Worm (Caenorhabditis elegans): Measurements from ENCODE around the gene mop-25.1.

mop-25.1 gene

DNA sequence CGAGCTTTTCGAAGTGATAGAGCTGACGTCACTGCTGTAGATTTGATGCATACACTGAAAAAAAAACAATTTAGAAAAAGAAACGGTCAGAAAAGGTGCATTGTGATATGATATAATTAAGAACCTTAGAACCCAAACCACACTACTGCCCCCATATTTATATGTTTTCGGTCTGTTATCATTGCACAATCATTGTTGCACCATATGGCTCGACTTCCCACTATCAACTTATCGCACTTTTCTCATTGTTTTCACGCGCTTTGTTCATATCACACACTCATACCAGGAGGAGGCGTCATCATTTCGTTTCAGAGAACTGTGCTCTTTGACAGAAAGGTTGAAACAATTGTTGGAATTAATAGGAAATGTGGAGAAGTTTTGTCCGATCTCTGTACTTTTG is 3.1 kb upstream of the mop-25.1 start:
- no peak for TF ChIP-seq ceh-9 (tag; optimal IDR thresholded peaks at IDR 0.05)
- peak; percentile 93 for TF ChIP-seq elt-2 (tag; optimal IDR thresholded peaks at IDR 0.05)

ce11 chrX:4010383-4010782 is 1.6 kb upstream of the mop-25.1 start:
- TF ChIP-seq ref-2 (tag; optimal IDR thresholded peaks at IDR 0.05) (peak; percentile 12), odd-2 (tag; optimal IDR thresholded peaks at IDR 0.05) (no peak), ceh-31 (tag; optimal IDR thresholded peaks at IDR 0.05) (peak; percentile 23)

- TF ChIP-seq ceh-31 (tag; optimal IDR thresholded peaks at IDR 0.05) (peak; percentile 48), ceh-24 (tag; optimal IDR thresholded peaks at IDR 0.05) (no peak), nhr-232 (tag; optimal IDR thresholded peaks at IDR 0.05) (no peak), ztf-16 (tag; optimal IDR thresholded peaks at IDR 0.05) (no peak), che-1 (tag; optimal IDR thresholded peaks at IDR 0.05) (no peak), pha-4 (tag; optimal IDR thresholded peaks at IDR 0.05) (no peak), ceh-2 (tag; optimal IDR thresholded peaks at IDR 0.05) (peak; percentile 24), ceh-19 (GFP tag; optimal IDR thresholded peaks at IDR 0.05) (no peak), fax-1 (tag; optimal IDR thresholded peaks at IDR 0.05) (no peak), F13H6.1 (tag; optimal IDR thresholded peaks at IDR 0.05) (no peak), eyg-1 (tag; optimal IDR thresholded peaks at IDR 0.05) (no peak), madf-2 (tag; optimal IDR thresholded peaks at IDR 0.05) (peak; percentile 31), ama-1 (optimal IDR thresholded peaks at IDR 0.05) (no peak), T23F11.4 (GFP tag; optimal IDR thresholded peaks at IDR 0.05) (no peak), ttx-3 (tag; optimal IDR thresholded peaks at IDR 0.05) (no peak), ceh-18 (tag; optimal IDR thresholded peaks at IDR 0.05) (peak; percentile 69), nfya-1 (tag; optimal IDR thresholded peaks at IDR 0.05) (no peak), pros-1 (tag; optimal IDR thresholded peaks at IDR 0.05) (no peak), pha-2 (tag; optimal IDR thresholded peaks at IDR 0.05) (no peak), lin-11 (tag; optimal IDR thresholded peaks at IDR 0.05) (no peak), sdc-2 (tag; optimal IDR thresholded peaks at IDR 0.05) (peak; percentile 32), elt-4 (tag; optimal IDR thresholded peaks at IDR 0.05) (no peak), pax-1 (tag; optimal IDR thresholded peaks at IDR 0.05) (no peak), unc-55 (GFP tag; optimal IDR thresholded peaks at IDR 0.05) (no peak), tbx-7 (tag; optimal IDR thresholded peaks at IDR 0.05) (no peak), ets-4 (tag; optimal IDR thresholded peaks at IDR 0.05) (no peak), pag-3 (tag; optimal IDR thresholded peaks at IDR 0.05; ENCODE audit: borderline replicate concordance) (no peak), hlh-8 (tag; optimal IDR thresholded peaks at IDR 0.05) (no peak), Y22D7AL.16 (tag; optimal IDR thresholded peaks at IDR 0.05) (no peak), odd-2 (tag; optimal IDR thresholded peaks at IDR 0.05) (no peak), fkh-10 (GFP tag; optimal IDR thresholded peaks at IDR 0.05) (no peak), ref-2 (tag; optimal IDR thresholded peaks at IDR 0.05) (no peak), K02D7.2 (tag; optimal IDR thresholded peaks at IDR 0.05) (no peak), dmd-4 (tag; optimal IDR thresholded peaks at IDR 0.05; ENCODE audit: borderline replicate concordance) (no peak), ceh-34 (tag; optimal IDR thresholded peaks at IDR 0.05) (no peak), hlh-6 (tag; optimal IDR thresholded peaks at IDR 0.05) (no peak), C38D4.7 (GFP tag; optimal IDR thresholded peaks at IDR 0.05) (no peak), K09A11.1 (tag; optimal IDR thresholded peaks at IDR 0.05; ENCODE audit: insufficient read depth) (no peak), hlh-13 (GFP tag; optimal IDR thresholded peaks at IDR 0.05) (no peak), ceh-22 (tag; optimal IDR thresholded peaks at IDR 0.05) (no peak), sox-2 (GFP tag; IDR thresholded peaks at IDR 0.05) (no peak), rnt-1 (tag; optimal IDR thresholded peaks at IDR 0.05) (peak; percentile 5), ceh-6 (GFP tag; optimal IDR thresholded peaks at IDR 0.05) (no peak), gmeb-2 (tag; optimal IDR thresholded peaks at IDR 0.05) (no peak), elt-2 (tag; optimal IDR thresholded peaks at IDR 0.05) (no peak), ceh-14 (tag; optimal IDR thresholded peaks at IDR 0.05) (no peak), pat-9 (tag; optimal IDR thresholded peaks at IDR 0.05) (no peak), ceh-45 (GFP tag; IDR thresholded peaks at IDR 0.05) (no peak), lim-6 (tag; optimal IDR thresholded peaks at IDR 0.05) (no peak)
Observed at ce11 chrX:4016113-4016512, 4.1 kb downstream of the mop-25.1 start, which contains the start of gene hrg-1. TSS of gene hrg-1 (minus strand) at chrX:4016221.

All from whole organism, late embryonic.